Fruit fly (Drosophila melanogaster): ENCODE data around the gene Tektin-C.

Gene Tektin-C

DNA sequence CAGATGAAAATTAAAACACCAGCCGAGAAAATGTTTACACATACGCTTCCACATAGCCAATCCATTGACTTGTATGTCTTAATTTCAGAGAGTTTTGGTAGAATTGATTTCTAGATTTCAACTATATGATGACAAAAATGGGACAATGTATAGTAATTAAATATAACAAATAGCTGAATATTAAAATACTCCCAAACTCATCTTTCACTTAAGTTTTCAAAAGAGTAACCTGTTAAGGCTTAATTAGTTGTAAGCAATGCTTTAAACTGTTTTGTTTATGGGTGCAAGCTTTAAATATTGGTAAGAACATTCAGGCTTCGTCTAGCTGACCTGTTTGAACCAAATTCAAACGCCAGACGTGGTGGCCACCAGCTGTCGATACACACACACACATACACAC lies 32.3 kb upstream of the Tektin-C start (continued):
- no peak for TF ChIP-seq CG17829 (tag; optimal IDR thresholded peaks at IDR 0.05)
- TF ChIP-seq ara (GFP tag; IDR thresholded peaks at IDR 0.05): no peak
- TF ChIP-seq croc (GFP tag; conservative IDR thresholded peaks at IDR 0.05): no peak
- no peak for TF ChIP-seq CG9876 (GFP tag; optimal IDR thresholded peaks at IDR 0.05)
- TF ChIP-seq odd (GFP tag; optimal IDR thresholded peaks at IDR 0.05): no peak
- no peak for TF ChIP-seq D19B (GFP tag; optimal IDR thresholded peaks at IDR 0.05)
- TF ChIP-seq CG3726 (GFP tag; IDR thresholded peaks at IDR 0.05): no peak
- TF ChIP-seq CG9215 (GFP tag; IDR thresholded peaks at IDR 0.05): no peak
- no peak for TF ChIP-seq CG6791 (GFP tag; IDR thresholded peaks at IDR 0.05; ENCODE audit: partially characterized antibody)
- TF ChIP-seq CG4730 (GFP tag; IDR thresholded peaks at IDR 0.05): no peak
- no peak for TF ChIP-seq CG3407 (GFP tag; optimal IDR thresholded peaks at IDR 0.05)
- TF ChIP-seq Doc3 (GFP tag; IDR thresholded peaks at IDR 0.05; ENCODE audit: partially characterized antibody): no peak
- no peak for TF ChIP-seq CG6272 (GFP tag; IDR thresholded peaks at IDR 0.05)
- no peak for TF ChIP-seq en (GFP tag; optimal IDR thresholded peaks at IDR 0.05)
- TF ChIP-seq Jarid2 (GFP tag; optimal IDR thresholded peaks at IDR 0.05): no peak
- TF ChIP-seq CG6175 (GFP tag; IDR thresholded peaks at IDR 0.05): no peak
- no peak for TF ChIP-seq ssp (GFP tag; IDR thresholded peaks at IDR 0.05)
- no peak for TF ChIP-seq Atf3 (GFP tag; optimal IDR thresholded peaks at IDR 0.05)
- TF ChIP-seq Eip74EF (GFP tag; optimal IDR thresholded peaks at IDR 0.05): no peak
- TF ChIP-seq unc-4 (GFP tag; IDR thresholded peaks at IDR 0.05; ENCODE audit: partially characterized antibody): no peak
- no peak for TF ChIP-seq lbe (GFP tag; optimal IDR thresholded peaks at IDR 0.05)
- TF ChIP-seq run (tag; optimal IDR thresholded peaks at IDR 0.05): no peak
- no peak for TF ChIP-seq hth (optimal IDR thresholded peaks at IDR 0.05)
- TF ChIP-seq H2.0 (GFP tag; IDR thresholded peaks at IDR 0.05): no peak
- no peak for TF ChIP-seq vfl (GFP tag; optimal IDR thresholded peaks at IDR 0.05)
- no peak for TF ChIP-seq Taf1 (GFP tag; IDR thresholded peaks at IDR 0.05)
- no peak for TF ChIP-seq al (GFP tag; IDR thresholded peaks at IDR 0.05)
- TF ChIP-seq da (GFP tag; optimal IDR thresholded peaks at IDR 0.05): no peak
- TF ChIP-seq sug (tag; optimal IDR thresholded peaks at IDR 0.05): no peak
- TF ChIP-seq vvl (GFP tag; IDR thresholded peaks at IDR 0.05): no peak
- TF ChIP-seq CG8281 (tag; optimal IDR thresholded peaks at IDR 0.05): no peak
- TF ChIP-seq CHES-1-like (GFP tag; optimal IDR thresholded peaks at IDR 0.05): no peak
- TF ChIP-seq fd64A (GFP tag; optimal IDR thresholded peaks at IDR 0.05): no peak
- no peak for TF ChIP-seq pita (GFP tag; optimal IDR thresholded peaks at IDR 0.05)
- no peak for TF ChIP-seq Fer3 (tag; optimal IDR thresholded peaks at IDR 0.05)
- TF ChIP-seq CG7839 (tag; optimal IDR thresholded peaks at IDR 0.05): peak; percentile 48
- TF ChIP-seq tio (GFP tag; optimal IDR thresholded peaks at IDR 0.05): no peak
- no peak for TF ChIP-seq sna (GFP tag; IDR thresholded peaks at IDR 0.05; ENCODE audit: partially characterized antibody)
- TF ChIP-seq toy (GFP tag; IDR thresholded peaks at IDR 0.05): no peak
- peak; percentile 70 for TF ChIP-seq gem (tag; optimal IDR thresholded peaks at IDR 0.05)
- TF ChIP-seq CG7271 (tag; optimal IDR thresholded peaks at IDR 0.05): no peak
- no peak for TF ChIP-seq ase (GFP tag; IDR thresholded peaks at IDR 0.05)
- TF ChIP-seq exex (tag; optimal IDR thresholded peaks at IDR 0.05): no peak
- no peak for TF ChIP-seq Spps (tag; optimal IDR thresholded peaks at IDR 0.05)
- TF ChIP-seq Tbp (GFP tag; optimal IDR thresholded peaks at IDR 0.05): no peak
- peak; percentile 40 for TF ChIP-seq CG15269 (tag; optimal IDR thresholded peaks at IDR 0.05)
- TF ChIP-seq Side (GFP tag; optimal IDR thresholded peaks at IDR 0.05): no peak
- TF ChIP-seq CG8478 (optimal IDR thresholded peaks at IDR 0.05): no peak
- TF ChIP-seq Hand (GFP tag; optimal IDR thresholded peaks at IDR 0.05): no peak
- TF ChIP-seq CG16863 (GFP tag; optimal IDR thresholded peaks at IDR 0.05): no peak
- no peak for TF ChIP-seq CG1792 (GFP tag; optimal IDR thresholded peaks at IDR 0.05)
- TF ChIP-seq Max (GFP tag; optimal IDR thresholded peaks at IDR 0.05): no peak
- peak; percentile 3 for TF ChIP-seq CG13775 (GFP tag; optimal IDR thresholded peaks at IDR 0.05)

Data from whole organism, embryonic.